Worm (Caenorhabditis elegans) whole organism, L4/young adult: Measurements from ENCODE around the gene msp-10.

Experiments used
- dao-5 ChIP-seq: sonication (generic microtip); optimal IDR thresholded peaks from 2 replicates; lab custom pipeline; 2016; ENCODE audit warnings: missing genotype, missing genetic modification characterization, moderate library complexity, missing compliant biosample characterization
- him-1 ChIP-seq: sonication (generic microtip); optimal IDR thresholded peaks from 2 replicates; lab custom pipeline; 2016; ENCODE audit warnings: missing genotype, missing genetic modification reagents, missing genetic modification characterization, missing compliant biosample characterization

- TF ChIP-seq dao-5 (tag; lab: Kevin White, UChicago) (no peak), him-1 (tag; lab: Kevin White, UChicago) (no peak)
These were observed 34.8 kb downstream of the msp-10 start for ce11 chrIV:9872210-9872609.
